Fruit fly (Drosophila melanogaster): ENCODE data around the gene CG33303.
A peak's percentile ranks its signal among the peaks of the same experiment; 100 is the strongest.

The CG33303 gene

dm6 chr2L:10386824-10387223 is 11.3 kb upstream of the CG33303 start:
- TF ChIP-seq Pdp1 (GFP tag; optimal IDR thresholded peaks at IDR 0.05) (peak in 1 of 2 experiments; percentile 93), odd (GFP tag; optimal IDR thresholded peaks at IDR 0.05) (no peak), Jarid2 (GFP tag; optimal IDR thresholded peaks at IDR 0.05) (no peak), zen (tag; optimal IDR thresholded peaks at IDR 0.05) (no peak), emc (GFP tag; optimal IDR thresholded peaks at IDR 0.05) (no peak), trh (GFP tag; optimal IDR thresholded peaks at IDR 0.05) (no peak), ERR (GFP tag; optimal IDR thresholded peaks at IDR 0.05) (no peak), CG8478 (optimal IDR thresholded peaks at IDR 0.05) (no peak), CG10462 (GFP tag; optimal IDR thresholded peaks at IDR 0.05) (no peak), CG4707 (GFP tag; optimal IDR thresholded peaks at IDR 0.05) (no peak), dmrt11E (tag; optimal IDR thresholded peaks at IDR 0.05) (no peak), MESR4 (GFP tag; optimal IDR thresholded peaks at IDR 0.05) (peak; percentile 49), trem (tag; optimal IDR thresholded peaks at IDR 0.05) (no peak), ase (GFP tag; IDR thresholded peaks at IDR 0.05) (no peak)

- TF ChIP-seq CG3847 (GFP tag; IDR thresholded peaks at IDR 0.05) (peak; percentile 51; the same call in 1 of the 2 replicates), nerfin-2 (GFP tag; IDR thresholded peaks at IDR 0.05; ENCODE audit: partially characterized antibody) (no peak), CG11504 (tag; optimal IDR thresholded peaks at IDR 0.05) (peak; percentile 85), CG1647 (GFP tag; optimal IDR thresholded peaks at IDR 0.05) (no peak), dm (GFP tag; optimal IDR thresholded peaks at IDR 0.05) (peak; percentile 43), CG8478 (optimal IDR thresholded peaks at IDR 0.05) (no peak), chif (GFP tag; optimal IDR thresholded peaks at IDR 0.05) (peak; percentile 17 to 53), H2.0 (GFP tag; IDR thresholded peaks at IDR 0.05) (peak; percentile 76), Doc3 (GFP tag; IDR thresholded peaks at IDR 0.05; ENCODE audit: partially characterized antibody) (no peak), CG34224 (GFP tag; IDR thresholded peaks at IDR 0.05; ENCODE audit: partially characterized antibody) (no peak), hkb (optimal IDR thresholded peaks at IDR 0.05) (no peak), hkb (GFP tag; IDR thresholded peaks at IDR 0.05) (peak; percentile 82), vfl (GFP tag; optimal IDR thresholded peaks at IDR 0.05) (no peak), tgo (GFP tag; IDR thresholded peaks at IDR 0.05) (peak; percentile 61), CG3838 (GFP tag; optimal IDR thresholded peaks at IDR 0.05) (peak; percentile 63), CG10979 (tag; optimal IDR thresholded peaks at IDR 0.05) (peak; percentile 70), CG10565 (GFP tag; optimal IDR thresholded peaks at IDR 0.05) (peak; percentile 52), nom (GFP tag; optimal IDR thresholded peaks at IDR 0.05) (no peak), mirr (GFP tag; optimal IDR thresholded peaks at IDR 0.05) (no peak), cato (GFP tag; optimal IDR thresholded peaks at IDR 0.05; ENCODE audit: borderline replicate concordance) (peak; percentile 63), phol (tag; optimal IDR thresholded peaks at IDR 0.05) (peak; percentile 89), Hr51 (GFP tag; optimal IDR thresholded peaks at IDR 0.05) (peak; percentile 4 to 81), CG30403 (GFP tag; optimal IDR thresholded peaks at IDR 0.05) (peak; percentile 83), CG11695 (GFP tag; IDR thresholded peaks at IDR 0.05) (peak; percentile 70), en (GFP tag; optimal IDR thresholded peaks at IDR 0.05) (no peak), Sin3A (optimal IDR thresholded peaks at IDR 0.05) (no peak), cg (GFP tag; optimal IDR thresholded peaks at IDR 0.05) (no peak), CG30020 (tag; optimal IDR thresholded peaks at IDR 0.05) (peak; percentile 100), PHDP (tag; optimal IDR thresholded peaks at IDR 0.05) (peak; percentile 81), Stat92E (GFP tag; optimal IDR thresholded peaks at IDR 0.05) (no peak), bcd (GFP tag; optimal IDR thresholded peaks at IDR 0.05) (peak; percentile 71), Dbx (GFP tag; IDR thresholded peaks at IDR 0.05) (peak; percentile 63; the same call in 2 of the 3 replicates), Nf-YC (tag; optimal IDR thresholded peaks at IDR 0.05) (peak; percentile 59), CG12744 (GFP tag; optimal IDR thresholded peaks at IDR 0.05) (peak; percentile 30), Atf3 (GFP tag; optimal IDR thresholded peaks at IDR 0.05) (peak; percentile 68), Lpt (GFP tag; optimal IDR thresholded peaks at IDR 0.05) (no peak), CG2129 (GFP tag; IDR thresholded peaks at IDR 0.05; ENCODE audit: partially characterized antibody) (no peak)
Measured at dm6 chr2L:10386208-10386805, 10.8 kb upstream of the CG33303 start, which contains the start of the genes Cdk1 and mRpS7. Cdk1 (minus strand) TSS chr2L:10386262. mRpS7 (plus strand) TSS chr2L:10386662.

Data from whole organism, embryonic.